Worm (Caenorhabditis elegans): ENCODE results near the gene kqt-1.
A peak's percentile ranks its signal among the peaks of the same experiment; 100 is the strongest.

kqt-1 gene

ce11 chrX:6601967-6602366 is 16.8 kb upstream of the kqt-1 start:
- TF ChIP-seq sox-2 (GFP tag; IDR thresholded peaks at IDR 0.05) (no peak), unc-42 (tag; optimal IDR thresholded peaks at IDR 0.05) (no peak), K02D7.2 (tag; optimal IDR thresholded peaks at IDR 0.05) (no peak), tbx-7 (tag; optimal IDR thresholded peaks at IDR 0.05) (no peak), ref-2 (tag; optimal IDR thresholded peaks at IDR 0.05) (no peak), C38D4.7 (GFP tag; optimal IDR thresholded peaks at IDR 0.05) (no peak), hlh-30 (tag; optimal IDR thresholded peaks at IDR 0.05; ENCODE audit: insufficient read depth) (no peak), pag-3 (tag; optimal IDR thresholded peaks at IDR 0.05; ENCODE audit: borderline replicate concordance) (no peak), pax-1 (tag; optimal IDR thresholded peaks at IDR 0.05) (no peak), unc-86 (tag; optimal IDR thresholded peaks at IDR 0.05) (no peak)

- TF ChIP-seq sdc-2 (tag; optimal IDR thresholded peaks at IDR 0.05): no peak
- no peak for TF ChIP-seq hlh-15 (tag; optimal IDR thresholded peaks at IDR 0.05)
- no peak for TF ChIP-seq ceh-45 (GFP tag; IDR thresholded peaks at IDR 0.05)
- TF ChIP-seq K09A11.1 (tag; optimal IDR thresholded peaks at IDR 0.05; ENCODE audit: insufficient read depth): no peak
- TF ChIP-seq fkh-6 (tag; optimal IDR thresholded peaks at IDR 0.05): no peak
- TF ChIP-seq gmeb-2 (tag; optimal IDR thresholded peaks at IDR 0.05): no peak
- TF ChIP-seq F13H6.1 (tag; optimal IDR thresholded peaks at IDR 0.05): no peak
- no peak for TF ChIP-seq K02D7.2 (tag; optimal IDR thresholded peaks at IDR 0.05)
- TF ChIP-seq npax-4 (tag; optimal IDR thresholded peaks at IDR 0.05): no peak
- no peak for TF ChIP-seq lim-6 (tag; optimal IDR thresholded peaks at IDR 0.05)
- TF ChIP-seq Y22D7AL.16 (tag; optimal IDR thresholded peaks at IDR 0.05): no peak
- TF ChIP-seq ets-4 (tag; optimal IDR thresholded peaks at IDR 0.05): no peak
- TF ChIP-seq C38D4.7 (GFP tag; optimal IDR thresholded peaks at IDR 0.05): no peak
Measured at ce11 chrX:6603098-6603497, 15.7 kb upstream of the kqt-1 start, which contains the start of gene F23G4.1. TSS of gene F23G4.1 (minus strand) at chrX:6603198.

- TF ChIP-seq elt-2 (tag; optimal IDR thresholded peaks at IDR 0.05) (peak; percentile 98), ztf-16 (tag; optimal IDR thresholded peaks at IDR 0.05) (no peak)
Measured at ce11 chrX:6606991-6607390, 11.8 kb upstream of the kqt-1 start, which contains the start of gene cpr-6. TSS of gene cpr-6 (plus strand) at chrX:6607207.

- no peak for TF ChIP-seq sox-4 (tag; optimal IDR thresholded peaks at IDR 0.05)
- no peak for TF ChIP-seq ceh-9 (tag; optimal IDR thresholded peaks at IDR 0.05)
- TF ChIP-seq ztf-16 (tag; optimal IDR thresholded peaks at IDR 0.05): no peak
- TF ChIP-seq rnt-1 (tag; optimal IDR thresholded peaks at IDR 0.05): no peak
- TF ChIP-seq lim-6 (tag; optimal IDR thresholded peaks at IDR 0.05): no peak
- no peak for TF ChIP-seq ceh-34 (tag; optimal IDR thresholded peaks at IDR 0.05)
- TF ChIP-seq Y22D7AL.16 (tag; optimal IDR thresholded peaks at IDR 0.05): no peak
- TF ChIP-seq mec-3 (tag; optimal IDR thresholded peaks at IDR 0.05; ENCODE audit: borderline replicate concordance): no peak
- no peak for TF ChIP-seq pha-4 (tag; optimal IDR thresholded peaks at IDR 0.05)
- no peak for TF ChIP-seq K09A11.1 (tag; optimal IDR thresholded peaks at IDR 0.05; ENCODE audit: insufficient read depth)
- no peak for TF ChIP-seq hlh-30 (tag; optimal IDR thresholded peaks at IDR 0.05; ENCODE audit: insufficient read depth)
- TF ChIP-seq nhr-11 (tag; optimal IDR thresholded peaks at IDR 0.05): no peak
- no peak for TF ChIP-seq ceh-24 (tag; optimal IDR thresholded peaks at IDR 0.05)
- TF ChIP-seq gmeb-2 (tag; optimal IDR thresholded peaks at IDR 0.05): no peak
Measured at ce11 chrX:6607599-6607998, 11.2 kb upstream of the kqt-1 start.

- TF ChIP-seq ceh-31 (tag; optimal IDR thresholded peaks at IDR 0.05) (no peak), hlh-30 (tag; optimal IDR thresholded peaks at IDR 0.05; ENCODE audit: insufficient read depth) (no peak), unc-3 (GFP tag; conservative IDR thresholded peaks at IDR 0.05) (no peak), unc-3 (tag; optimal IDR thresholded peaks at IDR 0.05) (no peak), ceh-34 (tag; optimal IDR thresholded peaks at IDR 0.05) (no peak), unc-55 (GFP tag; optimal IDR thresholded peaks at IDR 0.05) (no peak), npax-4 (tag; optimal IDR thresholded peaks at IDR 0.05) (no peak), zip-5 (tag; optimal IDR thresholded peaks at IDR 0.05) (no peak), ama-1 (optimal IDR thresholded peaks at IDR 0.05) (no peak), tbx-7 (tag; optimal IDR thresholded peaks at IDR 0.05) (no peak), ahr-1 (tag; optimal IDR thresholded peaks at IDR 0.05) (no peak), hlh-8 (tag; optimal IDR thresholded peaks at IDR 0.05) (no peak), C08G9.2 (tag; optimal IDR thresholded peaks at IDR 0.05) (no peak), ets-4 (tag; optimal IDR thresholded peaks at IDR 0.05) (no peak), dve-1 (tag; optimal IDR thresholded peaks at IDR 0.05) (no peak), syd-9 (tag; optimal IDR thresholded peaks at IDR 0.05) (no peak), unc-42 (tag; optimal IDR thresholded peaks at IDR 0.05) (no peak)
Measured at ce11 chrX:6609251-6609650, 9.6 kb upstream of the kqt-1 start.
